Worm (Caenorhabditis elegans) whole organism, midembryonic: ENCODE measurements around the gene cyy-1.

Source experiments
- cog-1 ChIP-seq: sonication (generic microtip); optimal IDR thresholded peaks from 2 replicates; lab custom pipeline; 2016; ENCODE audit warnings: missing genetic modification characterization, missing compliant biosample characterization
- tab-1 ChIP-seq: fragments of 200-800 bp; sonication (Bioruptor generic); IDR thresholded peaks from 2 replicates; pipeline ENCODE4 v1.3.6; 2022; ENCODE audit warnings: missing genetic modification characterization, missing compliant biosample characterization
- ztf-29 ChIP-seq: fragments of 200-800 bp; sonication (Bioruptor generic); IDR thresholded peaks from 2 replicates; pipeline ENCODE4 v1.3.6; 2022; ENCODE audit warnings: missing genetic modification reagents, missing genetic modification characterization, missing compliant biosample characterization

DNA sequence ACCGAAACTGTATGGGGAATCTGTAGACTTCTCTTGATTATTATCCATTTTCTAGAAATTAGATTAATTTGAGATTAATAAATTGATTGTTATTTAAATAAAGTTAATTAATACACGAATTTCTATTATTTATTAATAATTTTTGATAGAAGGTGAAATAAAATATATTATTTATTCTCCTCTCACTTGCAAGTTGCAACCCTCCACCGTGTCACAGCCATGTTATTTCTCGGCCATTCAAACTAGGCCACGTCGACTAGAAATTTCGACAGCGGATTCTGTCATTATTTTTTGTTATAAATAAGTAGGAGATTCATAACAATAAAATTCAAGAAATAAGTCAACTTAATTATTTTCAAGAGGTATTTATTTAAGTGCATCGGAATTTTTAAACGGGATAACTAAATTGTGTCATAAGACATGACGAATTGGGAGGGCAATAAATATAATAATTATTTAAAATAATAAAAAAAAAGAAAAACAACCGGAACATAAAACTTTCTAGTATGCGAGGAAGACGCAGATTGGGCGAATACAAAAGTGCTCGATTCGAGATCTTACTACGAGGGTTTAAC is 38.0 kb downstream of the cyy-1 start, which contains the start of gene ufbp-1:
- no peak for TF ChIP-seq tab-1 (GFP tag; lab: Robert Waterston, UW)
- no peak for TF ChIP-seq cog-1 (tag; lab: Kevin White, UChicago)
- no peak for TF ChIP-seq ztf-29 (GFP tag; lab: Robert Waterston, UW)
